Worm (Caenorhabditis elegans) whole organism, midembryonic: ENCODE measurements around the gene ZK1320.13.

Experiments
- T22C8.4 ChIP-seq: fragments of 200-800 bp; sonication (Bioruptor generic); IDR thresholded peaks from 2 replicates; pipeline ENCODE4 v1.3.6; 2022; ENCODE audit warnings: missing genetic modification characterization, missing compliant biosample characterization
- klf-2 ChIP-seq: fragments of 200-800 bp; sonication (Bioruptor generic); conservative IDR thresholded peaks from 2 replicates; pipeline ENCODE4 v1.3.6; 2022; ENCODE audit warnings: missing genetic modification reagents, missing genetic modification characterization, missing compliant biosample characterization
- tab-1 ChIP-seq: fragments of 200-800 bp; sonication (Bioruptor generic); IDR thresholded peaks from 2 replicates; pipeline ENCODE4 v1.3.6; 2022; ENCODE audit warnings: missing genetic modification characterization, missing compliant biosample characterization

DNA sequence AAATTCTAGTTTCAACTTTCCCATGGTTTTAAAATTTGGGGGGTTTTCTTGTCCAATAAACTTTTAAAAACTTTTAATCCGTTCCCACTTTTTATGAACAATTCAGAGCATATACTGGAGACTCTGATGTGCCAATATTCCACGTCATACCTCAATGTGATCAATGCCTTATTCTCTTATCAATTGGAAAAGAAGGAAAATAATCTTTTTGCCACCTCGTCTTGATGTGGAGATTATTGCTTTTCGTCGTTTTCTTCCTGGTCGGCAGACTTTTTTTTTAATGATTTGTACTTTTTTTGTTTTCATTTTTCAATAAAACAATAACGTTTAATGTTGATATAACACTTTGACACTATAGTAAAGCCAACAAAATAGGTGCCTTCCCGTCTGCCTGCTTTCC lies 3.1 kb upstream of the ZK1320.13 start:
- TF ChIP-seq T22C8.4 (GFP tag; lab: Robert Waterston, UW) (no peak), tab-1 (GFP tag; lab: Robert Waterston, UW) (no peak), klf-2 (no peak)
